Worm (Caenorhabditis elegans) whole organism, late embryonic: ENCODE measurements around the gene F09C6.11.

Source experiments
- F13H6.1 ChIP-seq: sonication (generic microtip); optimal IDR thresholded peaks from 2 replicates; lab custom pipeline; 2016; ENCODE audit warnings: missing genetic modification characterization, missing compliant biosample characterization
- K02D7.2 ChIP-seq: sonication (generic microtip); optimal IDR thresholded peaks from 2 replicates; lab custom pipeline; 2017; ENCODE audit warnings: mild to moderate bottlenecking, missing genetic modification characterization, missing compliant biosample characterization
- ceh-18 ChIP-seq: sonication (generic microtip); optimal IDR thresholded peaks from 2 replicates; lab custom pipeline; 2016; ENCODE audit warnings: missing genetic modification characterization, missing compliant biosample characterization
- ceh-19 ChIP-seq: fragments of 200-800 bp; sonication (Bioruptor generic); optimal IDR thresholded peaks from 2 replicates; lab custom pipeline; 2018; ENCODE audit warnings: mild to moderate bottlenecking, missing genetic modification characterization, missing compliant biosample characterization
- ceh-2 ChIP-seq: sonication (generic microtip); optimal IDR thresholded peaks from 2 replicates; lab custom pipeline; 2016; ENCODE audit warnings: missing genotype, missing genetic modification characterization, missing compliant biosample characterization
- ceh-22 ChIP-seq: sonication (generic microtip); optimal IDR thresholded peaks from 2 replicates; lab custom pipeline; 2017; ENCODE audit warnings: missing biosample characterization, missing genetic modification characterization
- ceh-24 ChIP-seq: sonication (generic microtip); optimal IDR thresholded peaks from 2 replicates; lab custom pipeline; 2016; ENCODE audit warnings: mild to moderate bottlenecking, missing genetic modification characterization, missing compliant biosample characterization
- ceh-6 ChIP-seq: fragments of 200-800 bp; sonication (Bioruptor generic); optimal IDR thresholded peaks from 2 replicates; lab custom pipeline; 2018; ENCODE audit warnings: mild to moderate bottlenecking, missing genetic modification characterization, missing compliant biosample characterization
- che-1 ChIP-seq: sonication (generic microtip); optimal IDR thresholded peaks from 2 replicates; lab custom pipeline; 2016; ENCODE audit warnings: mild to moderate bottlenecking, missing genetic modification characterization, missing compliant biosample characterization
- eyg-1 ChIP-seq: sonication (generic microtip); optimal IDR thresholded peaks from 2 replicates; lab custom pipeline; 2016; ENCODE audit warnings: missing genotype, missing genetic modification characterization, missing compliant biosample characterization
- hlh-13 ChIP-seq: fragments of 200-800 bp; sonication (Bioruptor generic); optimal IDR thresholded peaks from 2 replicates; lab custom pipeline; 2018; ENCODE audit warnings: mild to moderate bottlenecking, missing genetic modification characterization, missing compliant biosample characterization
- hlh-15 ChIP-seq: sonication (generic microtip); optimal IDR thresholded peaks from 2 replicates; lab custom pipeline; 2016; ENCODE audit warnings: missing genetic modification characterization, missing compliant biosample characterization
- hlh-30 ChIP-seq: sonication (generic microtip); optimal IDR thresholded peaks from 2 replicates; lab custom pipeline; 2017; ENCODE audit warnings: antibody characterized with exemption, missing genetic modification characterization, missing compliant biosample characterization; ENCODE audit not compliant: insufficient read depth
- hlh-6 ChIP-seq: sonication (generic microtip); optimal IDR thresholded peaks from 2 replicates; lab custom pipeline; 2016; ENCODE audit warnings: missing genotype, missing genetic modification characterization, missing compliant biosample characterization
- hlh-8 ChIP-seq: sonication (generic microtip); optimal IDR thresholded peaks from 2 replicates; lab custom pipeline; 2016; ENCODE audit warnings: missing genotype, missing genetic modification characterization, missing compliant biosample characterization
- lim-6 ChIP-seq: sonication (generic microtip); optimal IDR thresholded peaks from 2 replicates; lab custom pipeline; 2016; ENCODE audit warnings: missing genetic modification characterization, missing compliant biosample characterization
- lin-11 ChIP-seq: fragments of 200-800 bp; sonication (Bioruptor generic); optimal IDR thresholded peaks from 2 replicates; lab custom pipeline; 2018; ENCODE audit warnings: mild to moderate bottlenecking, missing genetic modification characterization, missing compliant biosample characterization
- madf-2 ChIP-seq: sonication (generic microtip); optimal IDR thresholded peaks from 2 replicates; lab custom pipeline; 2017; ENCODE audit warnings: missing genetic modification characterization, missing compliant biosample characterization
- mec-3 ChIP-seq: sonication (generic microtip); optimal IDR thresholded peaks from 2 replicates; lab custom pipeline; 2016; ENCODE audit warnings: borderline replicate concordance, missing genetic modification characterization, missing compliant biosample characterization
- npax-4 ChIP-seq: sonication (generic microtip); optimal IDR thresholded peaks from 2 replicates; lab custom pipeline; 2016; ENCODE audit warnings: missing genetic modification characterization, missing compliant biosample characterization
- pat-9 ChIP-seq: fragments of 200-800 bp; sonication (Bioruptor generic); optimal IDR thresholded peaks from 2 replicates; lab custom pipeline; 2018; ENCODE audit warnings: mild to moderate bottlenecking, missing genetic modification characterization, moderate library complexity, missing compliant biosample characterization
- pax-1 ChIP-seq: fragments of 150-350 bp; optimal IDR thresholded peaks from 2 replicates; lab custom pipeline; 2014; ENCODE audit warnings: missing biosample characterization, missing genetic modification characterization
- pqm-1 ChIP-seq: sonication (generic microtip); optimal IDR thresholded peaks from 2 replicates; lab custom pipeline; 2016; ENCODE audit warnings: missing genetic modification characterization, missing compliant biosample characterization
- rnt-1 ChIP-seq: sonication (generic microtip); optimal IDR thresholded peaks from 2 replicates; lab custom pipeline; 2016; ENCODE audit warnings: missing genetic modification characterization, missing compliant biosample characterization
- sox-2 ChIP-seq: fragments of 200-800 bp; sonication (Bioruptor generic); IDR thresholded peaks from 2 replicates; pipeline ENCODE4 v1.3.6; 2022; ENCODE audit warnings: missing genetic modification reagents, missing genetic modification characterization, missing compliant biosample characterization
- sox-4 ChIP-seq: sonication (generic microtip); optimal IDR thresholded peaks from 2 replicates; lab custom pipeline; 2017; ENCODE audit warnings: mild to moderate bottlenecking, missing genetic modification characterization, inconsistent platforms, missing compliant biosample characterization
- syd-9 ChIP-seq: sonication (generic microtip); optimal IDR thresholded peaks from 2 replicates; lab custom pipeline; 2016; ENCODE audit warnings: mild to moderate bottlenecking, missing genetic modification characterization, moderate library complexity, missing compliant biosample characterization
- tbx-2 ChIP-seq: sonication (generic microtip); optimal IDR thresholded peaks from 2 replicates; lab custom pipeline; 2016; ENCODE audit warnings: missing genetic modification characterization, missing compliant biosample characterization
- tbx-7 ChIP-seq: sonication (generic microtip); optimal IDR thresholded peaks from 2 replicates; lab custom pipeline; 2016; ENCODE audit warnings: missing genotype, missing genetic modification characterization, missing compliant biosample characterization
- unc-3 ChIP-seq, 2 experiments: fragments of 200-800 bp in 1 of 2; sonication (Bioruptor generic) in 1 of 2; sonication (generic microtip) in 1 of 2; conservative IDR thresholded peaks in 1 of 2; optimal IDR thresholded peaks in 1 of 2; 2 replicates each; pipeline versions ENCODE4 v1.3.6 to Lab custom; 2016 to 2022; ENCODE audit warnings: missing compliant biosample characterization in 2 of 2, missing genetic modification characterization in 2 of 2, missing genetic modification reagents in 1 of 2
- unc-86 ChIP-seq: sonication (generic microtip); optimal IDR thresholded peaks from 2 replicates; lab custom pipeline; 2016; ENCODE audit warnings: missing genetic modification characterization, missing compliant biosample characterization

The F09C6.11 gene

DNA sequence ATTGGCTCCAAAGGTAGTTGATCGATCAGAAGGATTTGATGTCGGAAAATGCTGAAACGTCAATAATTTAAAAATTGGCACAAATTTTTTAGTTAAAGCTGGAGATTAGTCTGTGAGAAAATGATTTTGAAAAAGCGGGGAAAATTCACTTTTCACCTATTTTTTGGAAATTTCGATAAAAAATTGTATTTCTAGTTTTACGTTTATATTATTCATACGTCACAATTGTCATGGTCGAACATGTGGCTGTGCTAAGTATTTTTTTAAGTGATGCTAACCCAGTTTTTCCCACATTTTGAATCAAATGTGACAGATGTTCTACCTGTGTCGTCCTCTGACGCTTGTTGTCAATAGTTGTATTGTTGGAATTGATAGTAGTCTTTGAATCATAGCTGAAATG, 2.6 kb downstream of the F09C6.11 start (continued):
- TF ChIP-seq eyg-1 (tag; lab: Kevin White, UChicago) (no peak), ceh-19 (no peak), mec-3 (tag; lab: Kevin White, UChicago) (no peak)
- TF ChIP-seq, all 69 proteins: peak for 0

DNA sequence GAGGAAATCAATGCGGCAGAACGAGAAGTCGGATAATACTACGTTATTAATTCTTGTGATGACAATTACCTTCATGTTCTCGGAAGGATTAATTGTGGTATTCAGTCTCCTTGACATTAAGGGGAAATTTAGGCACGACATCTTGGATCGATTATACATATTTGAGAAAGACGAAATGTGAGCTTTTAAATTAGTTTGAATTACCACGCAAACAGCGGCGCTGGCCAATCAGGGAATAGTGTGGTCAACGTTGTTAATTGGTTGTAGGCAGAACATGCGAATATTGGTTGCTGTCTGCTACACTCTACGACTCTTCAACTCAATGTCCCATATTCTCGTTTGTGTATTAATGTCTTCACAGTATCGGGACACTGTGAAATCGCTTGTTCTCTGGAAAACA, 7.1 kb downstream of the F09C6.11 start, which contains the start of gene F49A5.10:
TSS of gene F49A5.10 (plus strand) at position 301 of the 400 bp plus-strand sequence.
- TF ChIP-seq lin-11 (tag; lab: Kevin White, UChicago) (no peak), F13H6.1 (tag; lab: Kevin White, UChicago) (no peak), hlh-13 (GFP tag; lab: Kevin White, UChicago) (no peak), hlh-30 (no peak), tbx-2 (no peak), ceh-18 (no peak), tbx-7 (no peak), unc-86 (tag; lab: Kevin White, UChicago) (no peak), npax-4 (no peak), pat-9 (no peak)

DNA sequence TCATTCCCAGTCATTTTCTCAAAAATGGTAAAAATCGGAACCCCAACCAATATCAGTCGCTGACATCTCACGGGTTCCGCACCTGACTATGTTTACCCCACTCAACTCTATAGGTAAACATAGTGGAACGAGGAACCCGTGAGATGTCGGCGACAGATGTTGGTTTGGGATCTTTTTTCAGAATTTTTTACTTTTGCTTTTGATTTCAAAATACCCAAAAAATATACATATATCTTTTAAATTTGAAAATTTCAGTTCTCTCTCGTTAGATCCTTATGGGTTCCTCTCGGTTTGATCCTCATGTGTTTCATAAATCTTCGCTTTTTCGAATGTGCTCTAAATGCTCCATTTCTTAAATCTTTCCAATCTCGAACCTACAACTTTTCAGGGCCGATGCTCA, 8.5 kb downstream of the F09C6.11 start, which contains the start of gene srw-23:
TSS of gene srw-23 (plus strand) at position 301 of the 400 bp plus-strand sequence.
- TF ChIP-seq madf-2 (tag; lab: Kevin White, UChicago) (no peak), hlh-8 (tag; lab: Kevin White, UChicago) (no peak), che-1 (tag; lab: Kevin White, UChicago) (no peak), sox-4 (tag; lab: Kevin White, UChicago) (no peak), npax-4 (no peak), ceh-6 (GFP tag; lab: Kevin White, UChicago) (no peak), ceh-18 (no peak), sox-2 (GFP tag; lab: Robert Waterston, UW) (no peak)
- TF ChIP-seq, all 69 proteins: peak for 0

DNA sequence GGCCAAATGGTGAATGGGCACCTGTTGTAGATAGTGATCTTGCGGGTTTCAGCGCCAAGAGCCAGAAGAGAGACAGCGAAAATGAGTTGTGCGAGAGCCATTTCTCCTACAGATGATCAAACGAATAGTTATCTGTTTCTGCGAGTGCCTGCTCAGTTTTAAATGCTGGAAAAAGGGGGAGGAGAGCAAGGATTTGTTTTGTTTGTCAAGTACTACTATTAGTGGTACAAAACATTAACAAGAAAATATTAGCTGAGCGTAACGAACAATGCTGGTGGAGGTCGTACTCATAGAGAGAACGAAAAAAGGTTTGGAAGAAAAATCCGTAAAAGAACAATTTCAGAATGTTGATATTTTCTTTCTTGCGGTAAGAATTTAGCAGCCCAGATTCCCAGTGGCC, 10.7 kb downstream of the F09C6.11 start, which contains the start of gene thn-4:
TSS of gene thn-4 (minus strand) at position 101 of the 400 bp plus-strand sequence.
- TF ChIP-seq mec-3 (tag; lab: Kevin White, UChicago): no peak
- TF ChIP-seq hlh-6 (tag; lab: Kevin White, UChicago): no peak
- no peak for TF ChIP-seq ceh-24 (tag; lab: Kevin White, UChicago)
- no peak for TF ChIP-seq hlh-15 (tag; lab: Kevin White, UChicago)
- no peak for TF ChIP-seq K02D7.2
- TF ChIP-seq F13H6.1 (tag; lab: Kevin White, UChicago): no peak
- no peak for TF ChIP-seq ceh-18
- no peak for TF ChIP-seq madf-2 (tag; lab: Kevin White, UChicago)
- TF ChIP-seq unc-3 (GFP tag; conservative IDR thresholded peaks at IDR 0.05; lab: Robert Waterston, UW): no peak
- TF ChIP-seq unc-3 (tag; optimal IDR thresholded peaks at IDR 0.05; lab: Kevin White, UChicago): no peak
- no peak for TF ChIP-seq pqm-1 (tag; lab: Kevin White, UChicago)
- no peak for TF ChIP-seq hlh-13 (GFP tag; lab: Kevin White, UChicago)
- no peak for TF ChIP-seq pax-1
- no peak for TF ChIP-seq ceh-22 (tag; lab: Kevin White, UChicago)

DNA sequence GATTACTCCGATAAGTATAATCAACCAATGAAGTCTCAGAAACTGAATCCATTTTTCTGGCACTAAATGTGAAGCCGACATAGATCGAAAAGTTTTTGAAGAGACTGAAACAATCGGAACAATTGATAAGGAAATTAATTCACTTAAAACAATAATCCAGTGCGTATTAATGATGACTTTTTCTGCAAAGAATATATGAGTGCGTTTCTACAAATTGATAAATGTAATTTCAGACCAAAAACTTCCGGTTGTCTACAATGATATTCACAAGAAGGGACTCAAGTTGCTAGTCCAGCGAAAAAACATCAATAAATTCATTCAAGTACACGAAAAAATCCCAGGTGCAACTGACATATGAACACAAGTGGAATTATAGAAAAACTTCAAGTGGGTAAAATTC, 12.4 kb downstream of the F09C6.11 start, which contains the start of gene clec-33:
TSS of gene clec-33 (minus strand) at position 101 of the 400 bp plus-strand sequence.
- no peak for TF ChIP-seq hlh-6 (tag; lab: Kevin White, UChicago)
- no peak for TF ChIP-seq ceh-24 (tag; lab: Kevin White, UChicago)
- no peak for TF ChIP-seq syd-9 (tag; lab: Kevin White, UChicago)
- TF ChIP-seq rnt-1 (tag; lab: Kevin White, UChicago): no peak
- no peak for TF ChIP-seq unc-3 (GFP tag; conservative IDR thresholded peaks at IDR 0.05; lab: Robert Waterston, UW)
- no peak for TF ChIP-seq unc-3 (tag; optimal IDR thresholded peaks at IDR 0.05; lab: Kevin White, UChicago)
- no peak for TF ChIP-seq K02D7.2
- TF ChIP-seq tbx-2: no peak
- TF ChIP-seq ceh-2 (tag; lab: Kevin White, UChicago): no peak
- no peak for TF ChIP-seq lim-6
